Worm (Caenorhabditis elegans) whole organism, early embryonic: Measurements from ENCODE around the gene gei-13.

Experiments used
- aly-1 ChIP-seq: sonication (generic microtip); optimal IDR thresholded peaks from 2 replicates; lab custom pipeline; 2016; ENCODE audit warnings: missing genetic modification characterization, missing compliant biosample characterization
- ama-1 ChIP-seq: fragments of 150-350 bp; optimal IDR thresholded peaks from 2 replicates; lab custom pipeline; 2014
- ceh-36 ChIP-seq: sonication (generic microtip); optimal IDR thresholded peaks from 2 replicates; lab custom pipeline; 2016; ENCODE audit warnings: missing genetic modification characterization, inconsistent platforms, missing compliant biosample characterization
- flt-1 ChIP-seq: fragments of 200-800 bp; sonication (Bioruptor generic); IDR thresholded peaks from 2 replicates; pipeline ENCODE4 v1.3.6; 2022; ENCODE audit warnings: missing genetic modification characterization, missing compliant biosample characterization
- hmbx-1 ChIP-seq: sonication (generic microtip); optimal IDR thresholded peaks from 2 replicates; lab custom pipeline; 2016; ENCODE audit warnings: mild to moderate bottlenecking, missing genetic modification characterization, missing compliant biosample characterization
- tbx-37 ChIP-seq: fragments of 200-800 bp; sonication (Bioruptor generic); conservative IDR thresholded peaks from 2 replicates; pipeline ENCODE4 v1.3.6; 2022; ENCODE audit warnings: missing genetic modification reagents, missing genetic modification characterization, missing compliant biosample characterization

ce11 chrIII:9642110-9642509, 5.2 kb upstream of the gei-13 start:
- TF ChIP-seq ama-1 (no peak), aly-1 (tag; lab: Kevin White, UChicago) (no peak), tbx-37 (GFP tag; lab: Robert Waterston, UW) (no peak), ceh-36 (tag; lab: Kevin White, UChicago) (no peak), flt-1 (GFP tag; lab: Robert Waterston, UW) (no peak), hmbx-1 (tag; lab: Kevin White, UChicago) (no peak)
